In genomic region chr3R:22124863-22125262, dm6 we compare ENCODE assay signal across 5 fruit fly cellular contexts.
TF ChIP-seq lines count a peak whose summit lies in the region.

No protein-coding gene starts in this region.

- no peak for TF ChIP-seq CTCF in whole organism, embryonic (GFP tag; optimal IDR thresholded peaks at IDR 0.05; lab: Kevin White, UChicago)

TF ChIP-seq in whole organism, adult, 20 proteins besides CTCF, POLR2A, EP300 and RAD21:
- TF ChIP-seq Hr96 (GFP tag; optimal IDR thresholded peaks at IDR 0.05; lab: Kevin White, UChicago): no peak
- TF ChIP-seq toe (GFP tag; optimal IDR thresholded peaks at IDR 0.05; lab: Kevin White, UChicago): no peak
- TF ChIP-seq pad (GFP tag; optimal IDR thresholded peaks at IDR 0.05; lab: Kevin White, UChicago): no peak
- TF ChIP-seq kay (GFP tag; lab: Kevin White, UChicago; ENCODE audit: borderline replicate concordance): peak; percentile 10

TF ChIP-seq in whole organism, embryonic, 481 proteins besides CTCF, POLR2A, EP300 and RAD21 (continues in another document):
- TF ChIP-seq ind (GFP tag; optimal IDR thresholded peaks at IDR 0.05; lab: Kevin White, UChicago) (no peak), Oaz (GFP tag; IDR thresholded peaks at IDR 0.05; lab: Robert Waterston, UW) (no peak), tup (GFP tag; optimal IDR thresholded peaks at IDR 0.05; lab: Kevin White, UChicago) (no peak), fd96Cb (tag; optimal IDR thresholded peaks at IDR 0.05; lab: Kevin White, UChicago) (no peak), sna (GFP tag; IDR thresholded peaks at IDR 0.05; lab: Robert Waterston, UW; ENCODE audit: partially characterized antibody) (no peak), Hr78 (GFP tag; optimal IDR thresholded peaks at IDR 0.05; lab: Kevin White, UChicago) (peak in 1 of 2 experiments; percentile 46), Vsx1 (GFP tag; optimal IDR thresholded peaks at IDR 0.05; lab: Kevin White, UChicago) (peak; percentile 20), CG16815 (GFP tag; optimal IDR thresholded peaks at IDR 0.05; lab: Kevin White, UChicago) (no peak), CG3847 (GFP tag; IDR thresholded peaks at IDR 0.05; lab: Robert Waterston, UW) (no peak), da (GFP tag; optimal IDR thresholded peaks at IDR 0.05; lab: Kevin White, UChicago) (no peak), hth (optimal IDR thresholded peaks at IDR 0.05; lab: Kevin White, UChicago) (no peak), lmd (GFP tag; IDR thresholded peaks at IDR 0.05; lab: Robert Waterston, UW) (no peak), CG9876 (GFP tag; optimal IDR thresholded peaks at IDR 0.05; lab: Kevin White, UChicago) (no peak), CG31388 (GFP tag; optimal IDR thresholded peaks at IDR 0.05; lab: Kevin White, UChicago) (no peak), Pdp1 (GFP tag; optimal IDR thresholded peaks at IDR 0.05; lab: Kevin White, UChicago) (no peak), CG13287 (GFP tag; IDR thresholded peaks at IDR 0.05; lab: Robert Waterston, UW; ENCODE audit: partially characterized antibody) (no peak), Poxn (GFP tag; IDR thresholded peaks at IDR 0.05; lab: Robert Waterston, UW) (no peak), pb (GFP tag; optimal IDR thresholded peaks at IDR 0.05; lab: Kevin White, UChicago) (no peak), CG6175 (GFP tag; IDR thresholded peaks at IDR 0.05; lab: Robert Waterston, UW) (no peak), Hmx (GFP tag; optimal IDR thresholded peaks at IDR 0.05; lab: Kevin White, UChicago) (no peak), chm (GFP tag; IDR thresholded peaks at IDR 0.05; lab: Robert Waterston, UW) (peak; percentile 60; the same call in 1 of the 2 replicates), CG4820 (GFP tag; optimal IDR thresholded peaks at IDR 0.05; lab: Kevin White, UChicago) (no peak), Sin3A (optimal IDR thresholded peaks at IDR 0.05; lab: Kevin White, UChicago) (no peak)

TF ChIP-seq in whole organism, prepupa, 60 proteins besides CTCF, POLR2A, EP300 and RAD21:
- TF ChIP-seq Lpt (GFP tag; optimal IDR thresholded peaks at IDR 0.05; lab: Kevin White, UChicago): peak; percentile 2
- TF ChIP-seq eg (GFP tag; IDR thresholded peaks at IDR 0.05; lab: Robert Waterston, UW): 0 out of 3 replicates have a peak, but pooled peaks have one; percentile 12
- no peak for TF ChIP-seq Eip93F (GFP tag; optimal IDR thresholded peaks at IDR 0.05; lab: Kevin White, UChicago)
- peak; percentile 27 for TF ChIP-seq Eip78C (GFP tag; lab: Kevin White, UChicago)
- no peak for TF ChIP-seq OdsH (GFP tag; optimal IDR thresholded peaks at IDR 0.05; lab: Kevin White, UChicago)
- peak; percentile 40 for TF ChIP-seq CG3919 (GFP tag; optimal IDR thresholded peaks at IDR 0.05; lab: Kevin White, UChicago)
- TF ChIP-seq CG8119 (GFP tag; IDR thresholded peaks at IDR 0.05; lab: Robert Waterston, UW): peak; percentile 21; the same call in 1 of the 3 replicates

TF ChIP-seq in whole organism, pupa, 21 proteins besides CTCF, POLR2A, EP300 and RAD21:
- TF ChIP-seq CG17806 (tag; optimal IDR thresholded peaks at IDR 0.05; lab: Kevin White, UChicago): no peak
- 0 out of 2 replicates have a peak, but pooled peaks have one; percentile 22 for TF ChIP-seq CG12605 (GFP tag; IDR thresholded peaks at IDR 0.05; lab: Robert Waterston, UW)
- TF ChIP-seq EcR (GFP tag; optimal IDR thresholded peaks at IDR 0.05; lab: Kevin White, UChicago): no peak
- no peak for TF ChIP-seq CG8301 (tag; optimal IDR thresholded peaks at IDR 0.05; lab: Kevin White, UChicago)
- no peak for TF ChIP-seq CG13204 (GFP tag; optimal IDR thresholded peaks at IDR 0.05; lab: Kevin White, UChicago)
- TF ChIP-seq Ets98B (GFP tag; IDR thresholded peaks at IDR 0.05; lab: Robert Waterston, UW): peak; percentile 53; the same call in 1 of the 2 replicates
- no peak for TF ChIP-seq gl (tag; optimal IDR thresholded peaks at IDR 0.05; lab: Kevin White, UChicago)
- TF ChIP-seq fd96Ca (GFP tag; IDR thresholded peaks at IDR 0.05; lab: Robert Waterston, UW): 0 out of 3 replicates have a peak, but pooled peaks have one; percentile 22
- no peak for TF ChIP-seq D1 (tag; optimal IDR thresholded peaks at IDR 0.05; lab: Kevin White, UChicago)
- no peak for TF ChIP-seq CG9948 (tag; optimal IDR thresholded peaks at IDR 0.05; lab: Kevin White, UChicago)
- no peak for TF ChIP-seq Snoo (tag; optimal IDR thresholded peaks at IDR 0.05; lab: Kevin White, UChicago)

TF ChIP-seq in whole organism, wandering third instar larva, 38 proteins besides CTCF, POLR2A, EP300 and RAD21:
- TF ChIP-seq ey (GFP tag; optimal IDR thresholded peaks at IDR 0.05; lab: Kevin White, UChicago): no peak
- no peak for TF ChIP-seq CG32264 (GFP tag; optimal IDR thresholded peaks at IDR 0.05; lab: Kevin White, UChicago)
- TF ChIP-seq Dfd (GFP tag; optimal IDR thresholded peaks at IDR 0.05; lab: Kevin White, UChicago): peak; percentile 45
- TF ChIP-seq foxo (GFP tag; optimal IDR thresholded peaks at IDR 0.05; lab: Kevin White, UChicago): no peak
- TF ChIP-seq Hr83 (GFP tag; optimal IDR thresholded peaks at IDR 0.05; lab: Kevin White, UChicago; ENCODE audit: poor library complexity, severe bottlenecking): no peak
